Worm (Caenorhabditis elegans): ENCODE data around the gene sucg-1.
A peak's percentile ranks its signal among the peaks of the same experiment; 100 is the strongest.

- TF ChIP-seq swsn-7 (tag; optimal IDR thresholded peaks at IDR 0.05): no peak
- no peak for TF ChIP-seq nhr-11 (tag; optimal IDR thresholded peaks at IDR 0.05)
- TF ChIP-seq tlp-1 (tag; optimal IDR thresholded peaks at IDR 0.05): peak; percentile 21
- no peak for TF ChIP-seq efl-1 (optimal IDR thresholded peaks at IDR 0.05)
- peak in 1 of 2 experiments; percentile 36 for TF ChIP-seq efl-1 (GFP tag; optimal IDR thresholded peaks at IDR 0.05 in 1 of 2)
These were observed 17.9 kb upstream of the sucg-1 start, which contains the start of gene nhr-8 for ce11 chrIV:7710824-7711223.

Data from whole organism, L1 larva.